Worm (Caenorhabditis elegans) whole organism, early embryonic: ENCODE data around the gene smg-3.

Experiments used
- F13C5.2 ChIP-seq: sonication (generic microtip); optimal IDR thresholded peaks from 2 replicates; lab custom pipeline; 2017; ENCODE audit warnings: mild to moderate bottlenecking, missing genetic modification characterization, inconsistent platforms, missing compliant biosample characterization
- aly-1 ChIP-seq: sonication (generic microtip); optimal IDR thresholded peaks from 2 replicates; lab custom pipeline; 2016; ENCODE audit warnings: missing genetic modification characterization, missing compliant biosample characterization
- ama-1 ChIP-seq: fragments of 150-350 bp; optimal IDR thresholded peaks from 2 replicates; lab custom pipeline; 2014
- ceh-36 ChIP-seq: sonication (generic microtip); optimal IDR thresholded peaks from 2 replicates; lab custom pipeline; 2016; ENCODE audit warnings: missing genetic modification characterization, inconsistent platforms, missing compliant biosample characterization
- ets-7 ChIP-seq: sonication (generic microtip); optimal IDR thresholded peaks from 2 replicates; lab custom pipeline; 2016; ENCODE audit warnings: missing genotype, missing genetic modification characterization, missing compliant biosample characterization
- tbx-11 ChIP-seq: fragments of 200-800 bp; sonication (Bioruptor generic); IDR thresholded peaks from 2 replicates; pipeline ENCODE4 v1.3.6; 2022; ENCODE audit warnings: missing genetic modification characterization, missing compliant biosample characterization
- tbx-37 ChIP-seq: fragments of 200-800 bp; sonication (Bioruptor generic); conservative IDR thresholded peaks from 2 replicates; pipeline ENCODE4 v1.3.6; 2022; ENCODE audit warnings: missing genetic modification reagents, missing genetic modification characterization, missing compliant biosample characterization

- TF ChIP-seq ama-1 (no peak), aly-1 (tag; lab: Kevin White, UChicago) (no peak), tbx-11 (GFP tag; lab: Robert Waterston, UW) (no peak), ceh-36 (tag; lab: Kevin White, UChicago) (no peak), ets-7 (tag; lab: Kevin White, UChicago) (no peak), tbx-37 (GFP tag; lab: Robert Waterston, UW) (no peak), F13C5.2 (tag; lab: Kevin White, UChicago) (no peak)
Observed at ce11 chrIV:6404871-6405270, 32.0 kb upstream of the smg-3 start, which contains the start of gene srv-13.
